Fruit fly (Drosophila melanogaster): ENCODE data around the gene CG43342.

CG43342 gene

dm6 chr3R:22356464-22357410 lies 24.4 kb upstream of the CG43342 start, which contains the start of gene Sar1 (continued):
- peak; percentile 78 for TF ChIP-seq CG7963 (GFP tag; IDR thresholded peaks at IDR 0.05; ENCODE audit: partially characterized antibody)
- peak; percentile 60 for TF ChIP-seq sug (tag; optimal IDR thresholded peaks at IDR 0.05)
- TF ChIP-seq da (GFP tag; optimal IDR thresholded peaks at IDR 0.05), result no peak
- peak; percentile 43 for TF ChIP-seq CG8944 (GFP tag; optimal IDR thresholded peaks at IDR 0.05)
- peak; percentile 35 for TF ChIP-seq Camta (GFP tag; optimal IDR thresholded peaks at IDR 0.05)
- TF ChIP-seq CG9797 (GFP tag; optimal IDR thresholded peaks at IDR 0.05), result peak; percentile 98
- peak; percentile 31 for TF ChIP-seq nerfin-1 (tag; optimal IDR thresholded peaks at IDR 0.05)
- peak; percentile 40 for TF ChIP-seq CG9876 (GFP tag; optimal IDR thresholded peaks at IDR 0.05)
- TF ChIP-seq Lim3 (GFP tag; IDR thresholded peaks at IDR 0.05), result no peak
- TF ChIP-seq gsb (GFP tag; IDR thresholded peaks at IDR 0.05), result no peak
- peak; percentile 55 for TF ChIP-seq CG8290 (GFP tag; optimal IDR thresholded peaks at IDR 0.05)
- TF ChIP-seq CG8290 (tag; optimal IDR thresholded peaks at IDR 0.05), result peak in 1 of 2 experiments; percentile 92
- peak; percentile 12 for TF ChIP-seq CG2202 (tag; optimal IDR thresholded peaks at IDR 0.05)
- TF ChIP-seq Ets97D (GFP tag; optimal IDR thresholded peaks at IDR 0.05), result peak; percentile 94
- peak; percentile 94; the same call in 3 of the 4 replicates for TF ChIP-seq chinmo (GFP tag; IDR thresholded peaks at IDR 0.05; ENCODE audit: partially characterized antibody)
- TF ChIP-seq CG4617 (GFP tag; optimal IDR thresholded peaks at IDR 0.05; ENCODE audit: borderline replicate concordance), result peak; percentile 60
- peak; percentile 23; the same call in 1 of the 3 replicates for TF ChIP-seq gce (GFP tag; IDR thresholded peaks at IDR 0.05)
- TF ChIP-seq CG7786 (GFP tag; optimal IDR thresholded peaks at IDR 0.05), result peak; percentile 52
- peak; percentile 60 for TF ChIP-seq CTCF (GFP tag; optimal IDR thresholded peaks at IDR 0.05)
- peak; percentile 24 for TF ChIP-seq Vsx1 (GFP tag; optimal IDR thresholded peaks at IDR 0.05)
- TF ChIP-seq Xbp1 (GFP tag; optimal IDR thresholded peaks at IDR 0.05), result peak; percentile 46
- no peak for TF ChIP-seq CG3726 (GFP tag; IDR thresholded peaks at IDR 0.05)
- peak; percentile 25 for TF ChIP-seq CG13424 (tag; optimal IDR thresholded peaks at IDR 0.05)
- TF ChIP-seq Atf3 (GFP tag; optimal IDR thresholded peaks at IDR 0.05), result no peak
- no peak for TF ChIP-seq CG16863 (GFP tag; optimal IDR thresholded peaks at IDR 0.05)
- no peak for TF ChIP-seq CG11398 (GFP tag; optimal IDR thresholded peaks at IDR 0.05)
- no peak for TF ChIP-seq hth (optimal IDR thresholded peaks at IDR 0.05)
- peak; percentile 74; the same call in 2 of the 3 replicates for TF ChIP-seq Dbx (GFP tag; IDR thresholded peaks at IDR 0.05)
- peak; percentile 24 for TF ChIP-seq CG18599 (GFP tag; optimal IDR thresholded peaks at IDR 0.05)
- TF ChIP-seq fd96Cb (tag; optimal IDR thresholded peaks at IDR 0.05), result no peak
- peak; percentile 47 for TF ChIP-seq Spps (tag; optimal IDR thresholded peaks at IDR 0.05)
- peak; percentile 37 for TF ChIP-seq nom (GFP tag; optimal IDR thresholded peaks at IDR 0.05)
- peak; percentile 88 for TF ChIP-seq HmgD (GFP tag; optimal IDR thresholded peaks at IDR 0.05)
- no peak for TF ChIP-seq CG4730 (GFP tag; IDR thresholded peaks at IDR 0.05)
- peak; percentile 95 for TF ChIP-seq Ets65A (GFP tag)
- no peak for TF ChIP-seq CG10147 (GFP tag; optimal IDR thresholded peaks at IDR 0.05)
- TF ChIP-seq salm (tag; optimal IDR thresholded peaks at IDR 0.05), result no peak
- TF ChIP-seq mam (GFP tag; optimal IDR thresholded peaks at IDR 0.05), result peak; percentile 46
- TF ChIP-seq tio (GFP tag; optimal IDR thresholded peaks at IDR 0.05), result no peak
- no peak for TF ChIP-seq eyg (GFP tag; optimal IDR thresholded peaks at IDR 0.05)
- TF ChIP-seq YL-1 (GFP tag; optimal IDR thresholded peaks at IDR 0.05), result peak; percentile 80
- TF ChIP-seq CG17802 (tag; optimal IDR thresholded peaks at IDR 0.05), result no peak
- TF ChIP-seq Side (GFP tag; optimal IDR thresholded peaks at IDR 0.05), result no peak
- TF ChIP-seq emc (GFP tag; optimal IDR thresholded peaks at IDR 0.05), result peak; percentile 15
- peak; percentile 3 for TF ChIP-seq kni (GFP tag; optimal IDR thresholded peaks at IDR 0.05)
- no peak for TF ChIP-seq ssp (GFP tag; IDR thresholded peaks at IDR 0.05)
- TF ChIP-seq CG13624 (GFP tag; optimal IDR thresholded peaks at IDR 0.05), result peak; percentile 47
- peak; percentile 16; the same call in 1 of the 2 replicates for TF ChIP-seq MBD-R2 (GFP tag; IDR thresholded peaks at IDR 0.05)
- TF ChIP-seq CG32772 (GFP tag; IDR thresholded peaks at IDR 0.05), result peak; percentile 55
- peak; percentile 11 for TF ChIP-seq lab (GFP tag; optimal IDR thresholded peaks at IDR 0.05)
